Fruit fly (Drosophila melanogaster): ENCODE measurements around the gene CG6664.

The CG6664 gene

DNA sequence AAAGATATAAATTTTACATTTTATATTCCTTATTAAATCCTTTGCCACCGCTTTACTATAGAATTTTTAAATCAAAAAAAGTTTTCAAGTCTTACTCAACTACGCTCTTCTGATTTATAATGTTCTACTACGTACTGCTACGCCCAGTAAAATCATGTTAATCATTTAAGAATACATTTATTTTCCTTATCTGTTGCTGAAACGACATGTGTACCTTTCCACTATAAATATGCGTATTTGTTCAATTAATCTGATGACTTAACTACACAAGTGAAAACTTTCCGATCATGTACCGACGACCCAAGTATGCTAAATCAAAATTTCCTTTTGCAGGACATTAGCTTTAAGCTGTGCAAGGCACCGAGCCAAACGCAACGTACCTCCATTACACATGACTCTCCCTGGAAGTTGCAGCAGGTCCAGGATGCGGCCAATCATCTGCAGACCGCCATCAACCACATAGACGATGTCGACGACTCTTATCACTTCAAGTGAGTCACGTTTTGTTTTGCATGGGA is 36.5 kb upstream of the CG6664 start (continued):
- TF ChIP-seq gcm (GFP tag; optimal IDR thresholded peaks at IDR 0.05) (no peak), Xbp1 (GFP tag; optimal IDR thresholded peaks at IDR 0.05) (no peak), ham (GFP tag; IDR thresholded peaks at IDR 0.05) (no peak), Nf-YB (GFP tag; optimal IDR thresholded peaks at IDR 0.05) (no peak), CG31388 (GFP tag; optimal IDR thresholded peaks at IDR 0.05) (no peak), CG14710 (tag; optimal IDR thresholded peaks at IDR 0.05) (peak; percentile 6), CG17359 (tag; optimal IDR thresholded peaks at IDR 0.05) (peak; percentile 51), Opbp (GFP tag; IDR thresholded peaks at IDR 0.05; ENCODE audit: partially characterized antibody) (no peak), Dad (GFP tag; optimal IDR thresholded peaks at IDR 0.05) (no peak), CG2199 (GFP tag; IDR thresholded peaks at IDR 0.05) (no peak), ems (GFP tag; optimal IDR thresholded peaks at IDR 0.05) (no peak), Stat92E (GFP tag; optimal IDR thresholded peaks at IDR 0.05) (no peak), h (optimal IDR thresholded peaks at IDR 0.05) (no peak), cas (GFP tag; IDR thresholded peaks at IDR 0.05) (no peak), NfI (GFP tag; optimal IDR thresholded peaks at IDR 0.05) (no peak), vvl (GFP tag; IDR thresholded peaks at IDR 0.05) (no peak), cad (GFP tag; optimal IDR thresholded peaks at IDR 0.05) (no peak), Abd-B (GFP tag; optimal IDR thresholded peaks at IDR 0.05) (no peak), Sox100B (GFP tag; optimal IDR thresholded peaks at IDR 0.05) (peak; percentile 35), Dip3 (GFP tag; optimal IDR thresholded peaks at IDR 0.05) (no peak), CG9215 (GFP tag; IDR thresholded peaks at IDR 0.05) (no peak), Doc2 (GFP tag; IDR thresholded peaks at IDR 0.05) (no peak), lbe (GFP tag; optimal IDR thresholded peaks at IDR 0.05) (no peak), shn (GFP tag; optimal IDR thresholded peaks at IDR 0.05) (no peak), psq (GFP tag; optimal IDR thresholded peaks at IDR 0.05) (no peak), CG7928 (GFP tag; optimal IDR thresholded peaks at IDR 0.05) (no peak), Scr (GFP tag; IDR thresholded peaks at IDR 0.05; ENCODE audit: partially characterized antibody) (no peak), CG10274 (GFP tag; optimal IDR thresholded peaks at IDR 0.05) (no peak), Elba2 (GFP tag; optimal IDR thresholded peaks at IDR 0.05) (no peak), CG32767 (GFP tag; IDR thresholded peaks at IDR 0.05) (no peak), Tbp (GFP tag; optimal IDR thresholded peaks at IDR 0.05) (no peak), CG11695 (GFP tag; IDR thresholded peaks at IDR 0.05) (no peak), Xrp1 (GFP tag; IDR thresholded peaks at IDR 0.05) (peak; percentile 45), bab2 (GFP tag; optimal IDR thresholded peaks at IDR 0.05) (peak; percentile 18), sr (GFP tag; IDR thresholded peaks at IDR 0.05) (no peak), Atf6 (GFP tag; IDR thresholded peaks at IDR 0.05) (no peak), D (optimal IDR thresholded peaks at IDR 0.05) (no peak), D (GFP tag; optimal IDR thresholded peaks at IDR 0.05) (no peak), Dref (GFP tag; IDR thresholded peaks at IDR 0.05) (no peak), ro (GFP tag; IDR thresholded peaks at IDR 0.05) (no peak), Rx (GFP tag; IDR thresholded peaks at IDR 0.05) (no peak), CG2678 (tag; optimal IDR thresholded peaks at IDR 0.05) (peak; percentile 23), chn (GFP tag; optimal IDR thresholded peaks at IDR 0.05) (no peak), CG3065 (GFP tag; optimal IDR thresholded peaks at IDR 0.05) (no peak), CG11093 (GFP tag; IDR thresholded peaks at IDR 0.05) (no peak), so (GFP tag; IDR thresholded peaks at IDR 0.05) (no peak), Myb (GFP tag; optimal IDR thresholded peaks at IDR 0.05) (no peak), pan (optimal IDR thresholded peaks at IDR 0.05) (no peak), pan (GFP tag; optimal IDR thresholded peaks at IDR 0.05 in 1 of 2, IDR thresholded peaks at IDR 0.05 in 1 of 2) (no peak), Deaf1 (tag; optimal IDR thresholded peaks at IDR 0.05) (no peak), kah (GFP tag; optimal IDR thresholded peaks at IDR 0.05) (no peak), NC2β (GFP tag; optimal IDR thresholded peaks at IDR 0.05) (no peak), CG8388 (GFP tag; optimal IDR thresholded peaks at IDR 0.05) (no peak), twi (tag; optimal IDR thresholded peaks at IDR 0.05) (no peak)
